Fruit fly (Drosophila melanogaster) whole organism, embryonic: ENCODE data around the gene CG33299.

Experiments used
- Aef1 ChIP-seq: fragments of 200-800 bp; sonication (Bioruptor generic); IDR thresholded peaks from 3 replicates; pipeline ENCODE4 v1.3.6; 2022; ENCODE audit warnings: missing biosample characterization, missing genetic modification characterization
- Asciz ChIP-seq: fragments of 200-800 bp; sonication (Bioruptor generic); optimal IDR thresholded peaks from 2 replicates; lab custom pipeline; 2017; ENCODE audit warnings: missing biosample characterization, mild to moderate bottlenecking, missing genetic modification characterization, missing genetic modification reagents
- B-H2 ChIP-seq: fragments of 200-800 bp; sonication (Bioruptor generic); optimal IDR thresholded peaks from 2 replicates; lab custom pipeline; 2018; ENCODE audit warnings: missing biosample characterization, mild to moderate bottlenecking, missing genetic modification characterization
- Bgb ChIP-seq: fragments of 200-800 bp; sonication (Bioruptor generic); IDR thresholded peaks from 2 replicates; pipeline ENCODE4 v1.3.6; 2022; ENCODE audit warnings: missing biosample characterization, missing genetic modification characterization; ENCODE audit not compliant: partially characterized antibody
- CG11398 ChIP-seq: fragments of 200-800 bp; sonication (Bioruptor generic); optimal IDR thresholded peaks from 2 replicates; lab custom pipeline; 2016; ENCODE audit warnings: missing biosample characterization, missing genetic modification characterization
- CG11456 ChIP-seq: fragments of 200-800 bp; sonication (Bioruptor generic); IDR thresholded peaks from 3 replicates; pipeline ENCODE4 v1.3.6; 2022; ENCODE audit warnings: missing biosample characterization, missing genetic modification characterization
- CG1529 ChIP-seq: fragments of 200-800 bp; sonication (Bioruptor generic); optimal IDR thresholded peaks from 3 replicates; lab custom pipeline; 2018; ENCODE audit warnings: missing biosample characterization, missing genetic modification characterization
- CG15479 ChIP-seq: fragments of 200-800 bp; sonication (Bioruptor generic); optimal IDR thresholded peaks from 3 replicates; lab custom pipeline; 2019; ENCODE audit warnings: missing biosample characterization, mild to moderate bottlenecking, missing genetic modification characterization, moderate library complexity
- CG16813 ChIP-seq: fragments of 200-800 bp; sonication (Bioruptor generic); IDR thresholded peaks from 3 replicates; pipeline ENCODE4 v1.3.6; 2022; ENCODE audit warnings: missing biosample characterization, missing genetic modification characterization; ENCODE audit not compliant: partially characterized antibody
- CG30020 ChIP-seq: fragments of 200-800 bp; optimal IDR thresholded peaks from 2 replicates; lab custom pipeline; 2019; ENCODE audit warnings: missing biosample characterization, mild to moderate bottlenecking, missing genetic modification characterization, moderate library complexity
- CG31388 ChIP-seq: fragments of 200-800 bp; sonication (Bioruptor generic); optimal IDR thresholded peaks from 2 replicates; lab custom pipeline; 2016; ENCODE audit warnings: missing biosample characterization, missing genetic modification characterization
- CG31441 ChIP-seq: fragments of 200-800 bp; sonication (Bioruptor generic); IDR thresholded peaks from 2 replicates; pipeline ENCODE4 v1.3.6; 2022; ENCODE audit warnings: missing biosample characterization, missing genetic modification characterization
- CG3163 ChIP-seq: fragments of 200-800 bp; sonication (Bioruptor generic); optimal IDR thresholded peaks from 3 replicates; lab custom pipeline; 2016; ENCODE audit warnings: missing biosample characterization, missing genetic modification characterization
- CG3281 ChIP-seq: fragments of 200-800 bp; sonication (Bioruptor generic); optimal IDR thresholded peaks from 3 replicates; lab custom pipeline; 2017; ENCODE audit warnings: missing biosample characterization, mild to moderate bottlenecking, missing genetic modification characterization
- CG4360 ChIP-seq: fragments of 200-800 bp; sonication (Bioruptor generic); IDR thresholded peaks from 2 replicates; pipeline ENCODE4 v1.3.6; 2022; ENCODE audit warnings: missing biosample characterization, missing genetic modification characterization
- CG5953 ChIP-seq: fragments of 200-800 bp; sonication (Bioruptor generic); IDR thresholded peaks from 2 replicates; pipeline ENCODE4 v1.3.6; 2022; ENCODE audit warnings: missing biosample characterization, missing genetic modification characterization
- CG6854 ChIP-seq: fragments of 200-800 bp; sonication (Bioruptor generic); optimal IDR thresholded peaks from 3 replicates; lab custom pipeline; 2017; ENCODE audit warnings: missing biosample characterization, mild to moderate bottlenecking, missing genetic modification characterization
- CG8478 ChIP-seq: fragments of >200 bp; optimal IDR thresholded peaks from 2 replicates; lab custom pipeline; 2018
- CG9932 ChIP-seq: fragments of 200-800 bp; sonication (Bioruptor generic); IDR thresholded peaks from 2 replicates; pipeline ENCODE4 v1.3.6; 2022; ENCODE audit warnings: missing biosample characterization, missing genetic modification characterization
- Doc3 ChIP-seq: fragments of 200-800 bp; sonication (Bioruptor generic); IDR thresholded peaks from 3 replicates; pipeline ENCODE4 v1.3.6; 2022; ENCODE audit warnings: missing biosample characterization, missing genetic modification characterization; ENCODE audit not compliant: partially characterized antibody
- Dp ChIP-seq: fragments of 200-800 bp; sonication (Bioruptor generic); optimal IDR thresholded peaks from 2 replicates; lab custom pipeline; 2018; ENCODE audit warnings: missing biosample characterization, mild to moderate bottlenecking, missing genetic modification characterization, moderate library complexity
- HLHmδ ChIP-seq: fragments of 200-800 bp; sonication (Bioruptor generic); optimal IDR thresholded peaks from 2 replicates; lab custom pipeline; 2018; ENCODE audit warnings: missing biosample characterization, mild to moderate bottlenecking, missing genetic modification characterization, moderate library complexity
- MESR4 ChIP-seq: fragments of 200-800 bp; sonication (Bioruptor generic); optimal IDR thresholded peaks from 2 replicates; lab custom pipeline; 2018; ENCODE audit warnings: missing biosample characterization, mild to moderate bottlenecking, missing genetic modification characterization, moderate library complexity
- Meics ChIP-seq: fragments of 200-800 bp; sonication (Bioruptor generic); optimal IDR thresholded peaks from 2 replicates; lab custom pipeline; 2017; ENCODE audit warnings: missing biosample characterization, mild to moderate bottlenecking, missing genetic modification characterization
- Mrtf ChIP-seq: fragments of 200-800 bp; sonication (Bioruptor generic); IDR thresholded peaks from 3 replicates; pipeline ENCODE4 v1.3.6; 2022; ENCODE audit warnings: missing biosample characterization, missing genetic modification characterization
- PHDP ChIP-seq: fragments of 200-800 bp; sonication (Bioruptor generic); optimal IDR thresholded peaks from 3 replicates; lab custom pipeline; 2018; ENCODE audit warnings: missing biosample characterization, mild to moderate bottlenecking, missing genetic modification characterization, moderate library complexity
- Six4 ChIP-seq: fragments of 200-800 bp; sonication (Bioruptor generic); optimal IDR thresholded peaks from 2 replicates; lab custom pipeline; 2016; ENCODE audit warnings: missing biosample characterization, missing genetic modification characterization
- Sox100B ChIP-seq: fragments of 200-800 bp; sonication (Bioruptor generic); optimal IDR thresholded peaks from 3 replicates; lab custom pipeline; 2018; ENCODE audit warnings: missing biosample characterization, mild to moderate bottlenecking, missing genetic modification characterization
- Spps ChIP-seq: fragments of 200-800 bp; sonication (Bioruptor generic); optimal IDR thresholded peaks from 2 replicates; lab custom pipeline; 2018; ENCODE audit warnings: missing biosample characterization, mild to moderate bottlenecking, missing genetic modification characterization
- corto ChIP-seq: fragments of 200-800 bp; sonication (Bioruptor generic); optimal IDR thresholded peaks from 2 replicates; lab custom pipeline; 2016; ENCODE audit warnings: missing biosample characterization, mild to moderate bottlenecking, missing genetic modification characterization, moderate library complexity
- ewg ChIP-seq: fragments of 200-800 bp; sonication (Bioruptor generic); optimal IDR thresholded peaks from 3 replicates; lab custom pipeline; 2017; ENCODE audit warnings: mild to moderate bottlenecking, missing biosample characterization, missing genetic modification reagents, missing genetic modification characterization
- fu2 ChIP-seq: fragments of 200-800 bp; sonication (Bioruptor generic); optimal IDR thresholded peaks from 2 replicates; lab custom pipeline; 2016; ENCODE audit warnings: missing biosample characterization, missing genetic modification characterization
- gce ChIP-seq: fragments of 200-800 bp; sonication (Bioruptor generic); IDR thresholded peaks from 3 replicates; pipeline ENCODE4 v1.3.6; 2022; ENCODE audit warnings: missing biosample characterization, missing genetic modification characterization
- hbn ChIP-seq: fragments of 200-800 bp; sonication (Bioruptor generic); IDR thresholded peaks from 2 replicates; pipeline ENCODE4 v1.3.6; 2022; ENCODE audit warnings: missing biosample characterization, missing genetic modification characterization; ENCODE audit not compliant: partially characterized antibody
- kay ChIP-seq: fragments of 200-800 bp; sonication (Bioruptor generic); optimal IDR thresholded peaks from 2 replicates; lab custom pipeline; 2016; ENCODE audit warnings: missing biosample characterization, missing genetic modification characterization
- lbe ChIP-seq: fragments of 200-800 bp; sonication (Bioruptor generic); optimal IDR thresholded peaks from 2 replicates; lab custom pipeline; 2016; ENCODE audit warnings: missing biosample characterization, mild to moderate bottlenecking, missing genetic modification characterization
- lov ChIP-seq, 2 experiments: fragments of 200-800 bp in 1 of 2; fragments of >200 bp in 1 of 2; sonication (Bioruptor generic) in 1 of 2; IDR thresholded peaks in 1 of 2; optimal IDR thresholded peaks in 1 of 2; 2 replicates in 1 of 2; 3 replicates in 1 of 2; pipeline versions ENCODE4 v1.3.6 to Lab custom; 2017 to 2022; ENCODE audit warnings: missing biosample characterization in 1 of 2, missing genetic modification characterization in 1 of 2
- maf-S ChIP-seq: fragments of 200-800 bp; sonication (Bioruptor generic); optimal IDR thresholded peaks from 2 replicates; lab custom pipeline; 2016; ENCODE audit warnings: missing biosample characterization, missing genetic modification characterization
- mam ChIP-seq: fragments of 200-800 bp; sonication (Bioruptor generic); optimal IDR thresholded peaks from 3 replicates; lab custom pipeline; 2016; ENCODE audit warnings: missing biosample characterization, missing genetic modification characterization
- oc ChIP-seq: fragments of 200-800 bp; sonication (Bioruptor generic); optimal IDR thresholded peaks from 2 replicates; lab custom pipeline; 2018; ENCODE audit warnings: missing biosample characterization, mild to moderate bottlenecking, missing genetic modification characterization, moderate library complexity
- pb ChIP-seq: fragments of 200-800 bp; sonication (Bioruptor generic); optimal IDR thresholded peaks from 3 replicates; lab custom pipeline; 2016; ENCODE audit warnings: missing biosample characterization, missing genetic modification characterization
- pnt ChIP-seq: fragments of 200-800 bp; sonication (Bioruptor generic); optimal IDR thresholded peaks from 3 replicates; lab custom pipeline; 2016; ENCODE audit warnings: missing biosample characterization, missing genetic modification characterization
- ranshi ChIP-seq: fragments of 200-800 bp; sonication (Bioruptor generic); IDR thresholded peaks from 2 replicates; pipeline ENCODE4 v1.3.6; 2022; ENCODE audit warnings: missing biosample characterization, missing genetic modification characterization
- salm ChIP-seq: fragments of 200-800 bp; sonication (Bioruptor generic); optimal IDR thresholded peaks from 2 replicates; lab custom pipeline; 2018; ENCODE audit warnings: missing biosample characterization, mild to moderate bottlenecking, missing genetic modification characterization
- slou ChIP-seq: fragments of 200-800 bp; sonication (Bioruptor generic); optimal IDR thresholded peaks from 3 replicates; lab custom pipeline; 2016; ENCODE audit warnings: missing biosample characterization, missing genetic modification characterization
- tup ChIP-seq: fragments of 200-800 bp; sonication (Bioruptor generic); optimal IDR thresholded peaks from 2 replicates; lab custom pipeline; 2016; ENCODE audit warnings: missing biosample characterization, mild to moderate bottlenecking, missing genetic modification characterization, moderate library complexity
- zen2 ChIP-seq: fragments of 200-800 bp; sonication (Bioruptor generic); IDR thresholded peaks from 3 replicates; pipeline ENCODE4 v1.3.6; 2022; ENCODE audit warnings: missing biosample characterization, missing genetic modification characterization; ENCODE audit not compliant: partially characterized antibody
- zfh2 ChIP-seq: fragments of 200-800 bp; sonication (Bioruptor generic); optimal IDR thresholded peaks from 2 replicates; lab custom pipeline; 2016; ENCODE audit warnings: missing biosample characterization, missing genetic modification characterization

The CG33299 gene

DNA sequence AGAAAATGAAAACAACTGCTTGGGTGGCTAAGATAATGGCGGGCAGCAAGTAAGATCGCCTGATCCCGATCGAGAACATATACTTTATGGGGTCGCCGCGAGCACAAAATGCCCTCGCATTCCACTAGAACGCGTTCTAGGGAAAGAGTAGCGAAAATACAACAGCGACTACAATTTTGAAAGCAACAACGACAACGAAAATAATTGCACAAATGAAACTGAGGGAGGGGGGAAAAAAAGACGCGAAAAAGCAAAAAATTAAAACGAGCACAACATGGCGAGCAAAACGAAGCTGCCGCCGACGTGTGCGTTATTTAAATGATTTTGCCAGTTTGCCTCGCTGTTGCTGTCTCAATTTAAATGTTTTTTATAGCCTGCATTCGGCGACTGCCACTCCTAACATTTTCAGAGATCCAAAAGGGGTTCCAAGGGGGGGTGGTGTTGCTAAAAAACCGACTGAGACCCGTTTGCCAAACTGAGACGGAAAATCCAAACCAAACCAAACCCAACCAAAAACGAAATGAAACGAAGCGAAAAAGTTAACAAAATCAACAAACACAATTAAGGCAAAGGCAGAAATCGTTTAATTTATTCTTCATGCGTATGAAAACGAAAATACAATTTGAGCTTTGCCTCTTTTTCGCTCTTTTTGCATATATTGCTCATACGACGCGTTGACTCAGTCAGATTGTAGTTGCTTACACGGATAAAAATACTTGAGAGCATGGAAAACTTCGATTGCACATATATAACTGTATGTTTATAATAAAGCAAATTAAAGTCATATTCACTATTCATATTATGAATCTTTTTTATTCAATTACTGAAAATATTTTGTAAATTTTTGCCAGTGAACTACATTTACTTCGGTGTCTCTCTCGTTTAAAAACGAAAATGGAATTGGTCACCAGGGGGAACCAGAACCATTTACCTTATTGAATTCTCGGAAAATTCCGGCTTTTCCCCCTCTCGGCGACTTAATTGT, 36.3 kb downstream of the CG33299 start (continued):
- TF ChIP-seq salm (tag; lab: Kevin White, UChicago) (no peak), HLHmδ (GFP tag; lab: Kevin White, UChicago) (no peak), Doc3 (no peak), lov (optimal IDR thresholded peaks at IDR 0.05; lab: Kevin White, UChicago) (no peak), lov (GFP tag; IDR thresholded peaks at IDR 0.05; lab: Robert Waterston, UW) (no peak), Spps (tag; lab: Kevin White, UChicago) (no peak), B-H2 (GFP tag; lab: Kevin White, UChicago) (no peak), CG8478 (lab: Kevin White, UChicago) (no peak), CG11398 (GFP tag; lab: Kevin White, UChicago) (no peak), pb (GFP tag; lab: Kevin White, UChicago) (no peak), oc (tag; lab: Kevin White, UChicago) (no peak), tup (GFP tag; lab: Kevin White, UChicago) (no peak), CG6854 (peak; percentile 56), PHDP (tag; lab: Kevin White, UChicago) (peak; percentile 79), Six4 (GFP tag; lab: Kevin White, UChicago) (peak; percentile 22), CG4360 (GFP tag; lab: Robert Waterston, UW) (no peak), pnt (GFP tag; lab: Kevin White, UChicago) (peak; percentile 1), mam (GFP tag; lab: Kevin White, UChicago) (peak; percentile 45), corto (GFP tag; lab: Kevin White, UChicago) (peak; percentile 46), CG3281 (GFP tag; lab: Kevin White, UChicago) (peak; percentile 67), Aef1 (GFP tag; lab: Robert Waterston, UW) (peak; percentile 88), CG11456 (GFP tag; lab: Robert Waterston, UW) (peak; percentile 66; the same call in 1 of the 3 replicates), hbn (GFP tag; lab: Robert Waterston, UW) (no peak), Asciz (GFP tag; lab: Kevin White, UChicago) (no peak), fu2 (GFP tag; lab: Kevin White, UChicago) (no peak), kay (GFP tag; lab: Kevin White, UChicago) (peak; percentile 38), MESR4 (GFP tag; lab: Kevin White, UChicago) (no peak), CG30020 (no peak), Meics (peak; percentile 79), Bgb (GFP tag; lab: Robert Waterston, UW) (no peak), Dp (no peak), CG1529 (GFP tag; lab: Kevin White, UChicago) (no peak), CG16813 (GFP tag; lab: Robert Waterston, UW) (no peak), Sox100B (GFP tag; lab: Kevin White, UChicago) (peak; percentile 40), CG5953 (GFP tag; lab: Robert Waterston, UW) (peak; percentile 59; the same call in 1 of the 2 replicates), zfh2 (peak; percentile 43), CG3163 (no peak), CG31441 (GFP tag; lab: Robert Waterston, UW) (peak; percentile 60), CG9932 (peak; percentile 89), CG15479 (no peak), Mrtf (peak; percentile 28; the same call in 1 of the 3 replicates), ranshi (peak; percentile 82), maf-S (GFP tag; lab: Kevin White, UChicago) (no peak), ewg (GFP tag; lab: Kevin White, UChicago) (no peak), zen2 (no peak), lbe (GFP tag; lab: Kevin White, UChicago) (peak; percentile 41), gce (GFP tag; lab: Robert Waterston, UW) (peak; percentile 58; the same call in 1 of the 3 replicates), CG31388 (GFP tag; lab: Kevin White, UChicago) (no peak), slou (GFP tag; lab: Kevin White, UChicago) (peak; percentile 32)
